Worm (Caenorhabditis elegans) whole organism, L4/young adult: ENCODE data around the gene ZK262.4.
"Not testable (repeated sequence)": the region's sequence is repeated elsewhere in the genome, so short reads cannot be mapped to it uniquely, and the experiment has no call there.

Experiments used
- W03F9.2 ChIP-seq: fragments of 150-350 bp; optimal IDR thresholded peaks from 2 replicates; lab custom pipeline; 2014; ENCODE audit warnings: missing biosample characterization, missing genetic modification characterization
- dao-5 ChIP-seq: sonication (generic microtip); optimal IDR thresholded peaks from 2 replicates; lab custom pipeline; 2016; ENCODE audit warnings: missing genotype, missing genetic modification characterization, moderate library complexity, missing compliant biosample characterization
- him-1 ChIP-seq: sonication (generic microtip); optimal IDR thresholded peaks from 2 replicates; lab custom pipeline; 2016; ENCODE audit warnings: missing genotype, missing genetic modification reagents, missing genetic modification characterization, missing compliant biosample characterization

The ZK262.4 gene

DNA sequence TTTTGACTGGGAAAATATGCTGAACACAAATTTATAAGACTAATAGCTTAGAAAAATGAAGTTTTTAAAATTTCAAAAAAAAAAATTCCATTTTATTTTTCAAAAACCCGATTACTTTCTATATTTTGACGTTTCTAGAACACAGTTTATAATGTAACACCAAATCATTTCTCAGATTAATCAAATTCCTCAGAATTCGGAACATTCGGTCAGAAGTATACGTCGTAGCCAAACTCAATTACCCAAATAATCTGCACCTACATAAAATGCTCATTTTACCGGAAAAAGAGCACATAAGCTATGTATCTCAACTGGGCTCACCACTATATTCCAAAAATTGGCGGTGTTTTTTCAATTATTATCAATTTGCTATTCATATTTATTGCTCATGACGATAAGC, 3.6 kb downstream of the ZK262.4 start, which contains the start of gene srj-26:
TSS of gene srj-26 (plus strand) at position 301 of the 400 bp plus-strand sequence.
- TF ChIP-seq him-1 (tag; lab: Kevin White, UChicago) (no peak), dao-5 (tag; lab: Kevin White, UChicago) (no peak), W03F9.2 (tag; lab: Kevin White, UChicago) (no peak)

ce11 chrV:18414051-18414450, 10.3 kb downstream of the ZK262.4 start, which contains the start of gene txt-8:
Gene txt-8 (plus strand): TSS chrV:18414351.
- TF ChIP-seq dao-5 (tag; lab: Kevin White, UChicago), result no peak
- TF ChIP-seq him-1 (tag; lab: Kevin White, UChicago), result no peak
- no peak for TF ChIP-seq W03F9.2 (tag; lab: Kevin White, UChicago)

DNA sequence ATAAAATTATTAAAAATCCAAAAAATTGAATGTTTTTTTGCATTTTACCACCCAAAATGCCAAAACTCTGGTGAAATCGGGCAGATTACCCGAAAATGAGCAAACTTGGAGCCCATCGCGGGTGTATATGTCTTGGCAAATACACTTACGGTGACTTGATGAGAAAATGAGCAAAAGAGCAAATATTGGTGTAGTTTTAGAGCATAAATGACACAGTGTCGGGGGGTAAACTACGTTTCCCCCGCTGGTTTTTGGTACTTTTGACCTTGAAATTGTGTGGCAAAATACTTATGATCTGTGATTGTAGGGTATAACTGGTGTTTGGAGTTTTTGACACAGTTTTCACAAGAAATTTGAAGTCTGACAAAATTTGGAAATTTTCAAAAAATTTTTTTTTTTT, 11.5 kb downstream of the ZK262.4 start, which contains the start of gene ZK262.2:
TSS of gene ZK262.2 (minus strand) at position 101 of the 400 bp plus-strand sequence.
- TF ChIP-seq W03F9.2 (tag; lab: Kevin White, UChicago) (no peak), dao-5 (tag; lab: Kevin White, UChicago) (no peak)

DNA sequence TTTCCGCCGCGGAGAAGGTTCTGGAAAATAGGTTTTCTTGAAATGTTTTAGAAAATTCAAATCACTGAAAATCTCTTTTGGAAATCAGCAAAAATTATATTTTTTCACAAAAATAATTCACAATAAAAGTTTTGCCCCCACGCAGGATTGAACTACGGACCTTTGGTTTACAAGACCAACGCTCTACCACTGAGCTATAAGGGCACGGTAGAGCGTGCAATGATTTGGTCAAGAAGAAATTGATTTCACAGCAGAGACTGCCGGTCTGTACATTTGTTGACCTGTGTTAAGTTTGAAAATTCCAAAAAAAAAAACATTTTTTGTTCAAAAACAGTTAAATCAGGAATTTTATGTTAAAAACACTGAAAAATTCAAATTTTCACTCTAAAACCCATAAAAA, 12.0 kb downstream of the ZK262.4 start:
- TF ChIP-seq W03F9.2 (tag; lab: Kevin White, UChicago), result no peak
- TF ChIP-seq him-1 (tag; lab: Kevin White, UChicago), result no peak

ce11 chrV:18410142-18410541, 14.2 kb downstream of the ZK262.4 start, which contains the start of gene srh-207:
Gene srh-207 (minus strand): TSS chrV:18410242.
- no peak for TF ChIP-seq W03F9.2 (tag; lab: Kevin White, UChicago)
- TF ChIP-seq him-1 (tag; lab: Kevin White, UChicago), result no peak
- no peak for TF ChIP-seq dao-5 (tag; lab: Kevin White, UChicago)

- not testable (repeated sequence) for TF ChIP-seq dao-5, W03F9.2, him-1 (tag; lab: Kevin White, UChicago)
Observed at ce11 chrV:18404767-18405166, 19.6 kb downstream of the ZK262.4 start, which contains the start of gene srh-209. Gene srh-209 (minus strand): TSS chrV:18404867.

ce11 chrV:18402743-18403142, 21.6 kb downstream of the ZK262.4 start:
- no peak for TF ChIP-seq W03F9.2 (tag; lab: Kevin White, UChicago)
- no peak for TF ChIP-seq dao-5 (tag; lab: Kevin White, UChicago)
- TF ChIP-seq him-1 (tag; lab: Kevin White, UChicago), result no peak

DNA sequence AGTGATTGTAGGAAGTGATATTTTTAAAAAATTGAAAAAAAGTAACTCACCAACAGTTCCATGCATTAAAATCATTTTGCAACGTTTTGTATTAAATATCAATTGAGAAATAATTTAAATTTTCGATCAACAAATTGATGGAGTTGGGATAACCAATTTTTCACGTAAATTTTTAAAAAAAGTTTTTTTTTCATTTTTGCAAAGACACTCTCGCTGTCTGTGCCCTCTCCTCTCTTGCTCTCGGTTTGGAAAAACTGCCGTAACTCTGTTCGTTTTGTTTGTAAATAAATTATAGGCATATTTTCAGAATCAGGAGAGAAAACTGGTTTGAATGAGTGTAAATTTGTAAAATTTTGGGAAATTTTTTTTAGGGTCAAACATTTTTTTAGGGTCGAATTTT, 26.6 kb downstream of the ZK262.4 start, which contains the start of gene Y51A2B.16:
TSS of gene Y51A2B.16 (minus strand) at position 101 of the 400 bp plus-strand sequence.
- TF ChIP-seq W03F9.2 (tag; lab: Kevin White, UChicago) (no peak), dao-5 (tag; lab: Kevin White, UChicago) (no peak), him-1 (tag; lab: Kevin White, UChicago) (no peak)

DNA sequence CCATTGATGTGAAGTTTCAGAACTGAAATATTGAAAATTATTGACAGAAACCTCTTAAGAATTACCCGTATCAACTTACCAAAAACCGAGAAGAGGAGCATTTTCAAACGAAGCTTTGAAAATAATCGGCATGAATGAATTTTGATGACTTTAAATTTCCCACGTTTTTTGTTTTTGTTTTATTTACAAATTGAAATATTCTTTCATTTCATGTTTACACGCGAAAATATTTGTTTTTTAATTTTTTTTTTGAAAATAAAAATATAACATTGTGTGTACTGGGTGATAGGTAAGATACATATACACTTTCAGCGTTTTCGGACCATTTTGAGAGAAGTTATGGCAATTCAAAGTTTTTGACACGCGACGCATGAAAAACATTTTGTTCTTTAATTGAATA, 28.7 kb downstream of the ZK262.4 start, which contains the start of gene Y51A2B.9:
TSS of gene Y51A2B.9 (minus strand) at position 101 of the 400 bp plus-strand sequence.
- TF ChIP-seq him-1 (tag; lab: Kevin White, UChicago) (no peak), dao-5 (tag; lab: Kevin White, UChicago) (no peak), W03F9.2 (tag; lab: Kevin White, UChicago) (no peak)

- TF ChIP-seq W03F9.2 (tag; lab: Kevin White, UChicago), result no peak
- TF ChIP-seq dao-5 (tag; lab: Kevin White, UChicago), result no peak
- no peak for TF ChIP-seq him-1 (tag; lab: Kevin White, UChicago)
Observed at ce11 chrV:18394203-18394602, 30.2 kb downstream of the ZK262.4 start, which contains the start of gene Y51A2B.6. Gene Y51A2B.6 (minus strand): TSS chrV:18394303.

ce11 chrV:18389046-18389445, 35.3 kb downstream of the ZK262.4 start, which contains the start of the genes Y51A2B.4 and Y51A2B.5:
Gene Y51A2B.4 (minus strand): TSS chrV:18389146.
Gene Y51A2B.5 (plus strand): TSS chrV:18389277.
- TF ChIP-seq dao-5 (tag; lab: Kevin White, UChicago), result no peak
- no peak for TF ChIP-seq W03F9.2 (tag; lab: Kevin White, UChicago)
- no peak for TF ChIP-seq him-1 (tag; lab: Kevin White, UChicago)

ce11 chrV:18382590-18382989, 41.8 kb downstream of the ZK262.4 start, which contains the start of gene nhr-288:
Gene nhr-288 (minus strand): TSS chrV:18382690.
- TF ChIP-seq W03F9.2 (tag; lab: Kevin White, UChicago), result no peak
- TF ChIP-seq dao-5 (tag; lab: Kevin White, UChicago), result no peak

DNA sequence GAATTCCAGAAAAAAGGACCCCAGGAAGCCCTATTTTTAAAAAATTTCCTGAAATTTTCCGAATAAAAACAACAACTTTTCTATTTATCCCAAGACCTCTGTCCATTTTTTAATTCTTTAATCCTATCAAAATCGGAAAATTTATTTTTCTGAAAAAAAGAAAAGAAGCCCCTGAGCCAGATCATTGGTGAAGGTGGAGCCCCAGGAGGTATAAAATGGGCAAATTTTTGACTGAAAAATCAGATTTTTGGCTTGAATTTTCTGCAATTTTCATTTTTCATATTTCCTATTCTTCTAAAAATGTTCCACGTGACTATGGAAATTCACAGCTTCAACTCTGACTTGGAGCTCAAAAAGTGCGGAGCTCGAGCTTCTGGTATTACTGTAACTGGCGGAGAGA, 45.6 kb downstream of the ZK262.4 start, which contains the start of gene Y51A2B.8:
TSS of gene Y51A2B.8 (plus strand) at position 301 of the 400 bp plus-strand sequence.
- no peak for TF ChIP-seq W03F9.2 (tag; lab: Kevin White, UChicago)
- no peak for TF ChIP-seq him-1 (tag; lab: Kevin White, UChicago)
- TF ChIP-seq dao-5 (tag; lab: Kevin White, UChicago), result no peak

DNA sequence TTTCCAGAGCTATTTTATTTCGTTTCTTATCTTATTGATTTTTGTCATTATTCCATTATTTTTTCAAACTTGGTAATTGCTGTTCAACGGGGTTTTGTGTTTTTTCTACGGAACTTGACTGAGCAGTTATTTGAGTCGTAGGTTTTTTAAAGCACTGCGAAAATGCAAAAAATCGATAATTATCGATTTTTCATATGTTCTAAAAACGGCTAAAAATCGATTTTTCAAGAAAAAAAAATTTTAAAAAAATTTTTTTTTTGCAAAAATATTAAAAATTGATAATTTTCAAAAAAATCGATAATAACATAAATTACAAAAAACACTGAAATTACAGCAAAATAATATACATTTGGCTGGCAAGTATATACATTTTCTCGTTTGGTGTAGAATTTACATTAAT, 48.8 kb downstream of the ZK262.4 start:
- TF ChIP-seq W03F9.2 (tag; lab: Kevin White, UChicago), result no peak
- no peak for TF ChIP-seq dao-5 (tag; lab: Kevin White, UChicago)
- TF ChIP-seq him-1 (tag; lab: Kevin White, UChicago), result no peak
